Fruit fly (Drosophila melanogaster): ENCODE results near the gene Ssb-c31a.

Ssb-c31a gene

dm6 chr2L:8163588-8164166 lies 47.5 kb upstream of the Ssb-c31a start (continued):
- TF ChIP-seq danr (GFP tag; IDR thresholded peaks at IDR 0.05), result no peak
- TF ChIP-seq Asciz (GFP tag; optimal IDR thresholded peaks at IDR 0.05), result no peak
- TF ChIP-seq lov (optimal IDR thresholded peaks at IDR 0.05), result no peak
- no peak for TF ChIP-seq lov (GFP tag; IDR thresholded peaks at IDR 0.05)
- peak; percentile 9 for TF ChIP-seq CG6813 (GFP tag; optimal IDR thresholded peaks at IDR 0.05)
- no peak for TF ChIP-seq MESR4 (GFP tag; optimal IDR thresholded peaks at IDR 0.05)
- TF ChIP-seq YL-1 (GFP tag; optimal IDR thresholded peaks at IDR 0.05), result no peak
- no peak for TF ChIP-seq Sry-δ (GFP tag; optimal IDR thresholded peaks at IDR 0.05)
- TF ChIP-seq knrl (GFP tag; IDR thresholded peaks at IDR 0.05; ENCODE audit: partially characterized antibody), result no peak
- peak; percentile 22 for TF ChIP-seq ac (GFP tag; optimal IDR thresholded peaks at IDR 0.05)
- TF ChIP-seq chinmo (GFP tag; IDR thresholded peaks at IDR 0.05; ENCODE audit: partially characterized antibody), result 0 out of 4 replicates have a peak, but pooled peaks have one; percentile 50
- TF ChIP-seq CG31441 (GFP tag; IDR thresholded peaks at IDR 0.05), result no peak
- TF ChIP-seq CG4730 (GFP tag; IDR thresholded peaks at IDR 0.05), result no peak
- TF ChIP-seq CG14441 (GFP tag; IDR thresholded peaks at IDR 0.05), result no peak
- peak; percentile 18 for TF ChIP-seq sd (tag; optimal IDR thresholded peaks at IDR 0.05)
- TF ChIP-seq CG2199 (GFP tag; IDR thresholded peaks at IDR 0.05), result 0 out of 3 replicates have a peak, but pooled peaks have one; percentile 8
- no peak for TF ChIP-seq shn (GFP tag; optimal IDR thresholded peaks at IDR 0.05)
- TF ChIP-seq Taf1 (GFP tag; IDR thresholded peaks at IDR 0.05), result no peak
- TF ChIP-seq gsb-n (tag; optimal IDR thresholded peaks at IDR 0.05), result no peak
- TF ChIP-seq CHES-1-like (GFP tag; optimal IDR thresholded peaks at IDR 0.05), result no peak
- TF ChIP-seq CG17829 (tag; optimal IDR thresholded peaks at IDR 0.05), result no peak
- no peak for TF ChIP-seq Chrac-16 (GFP tag; optimal IDR thresholded peaks at IDR 0.05)
- no peak for TF ChIP-seq dmrt99B (tag; optimal IDR thresholded peaks at IDR 0.05)
- no peak for TF ChIP-seq Ets97D (GFP tag; optimal IDR thresholded peaks at IDR 0.05)
- no peak for TF ChIP-seq esg (GFP tag; conservative IDR thresholded peaks at IDR 0.05)
- TF ChIP-seq CG33213 (GFP tag; optimal IDR thresholded peaks at IDR 0.05), result no peak
- TF ChIP-seq NC2β (GFP tag; optimal IDR thresholded peaks at IDR 0.05), result no peak
- TF ChIP-seq kah (GFP tag; optimal IDR thresholded peaks at IDR 0.05), result no peak
- TF ChIP-seq CG18262 (tag; optimal IDR thresholded peaks at IDR 0.05), result no peak
- TF ChIP-seq Deaf1 (tag; optimal IDR thresholded peaks at IDR 0.05), result no peak
- TF ChIP-seq CG3995 (GFP tag; optimal IDR thresholded peaks at IDR 0.05), result no peak
- no peak for TF ChIP-seq klu (GFP tag; IDR thresholded peaks at IDR 0.05)
- no peak for TF ChIP-seq Sry-β (GFP tag; optimal IDR thresholded peaks at IDR 0.05)
- TF ChIP-seq CG2116 (GFP tag; optimal IDR thresholded peaks at IDR 0.05), result no peak
- no peak for TF ChIP-seq Optix (GFP tag; IDR thresholded peaks at IDR 0.05)
- no peak for TF ChIP-seq CG7556 (GFP tag; optimal IDR thresholded peaks at IDR 0.05)
- TF ChIP-seq Med (GFP tag), result peak; percentile 76
- TF ChIP-seq Bgb (GFP tag; IDR thresholded peaks at IDR 0.05; ENCODE audit: partially characterized antibody), result no peak
- TF ChIP-seq CG7271 (tag; optimal IDR thresholded peaks at IDR 0.05), result no peak
- TF ChIP-seq Camta (GFP tag; optimal IDR thresholded peaks at IDR 0.05), result no peak
- no peak for TF ChIP-seq Bteb2 (GFP tag; optimal IDR thresholded peaks at IDR 0.05)
- TF ChIP-seq CG11093 (GFP tag; IDR thresholded peaks at IDR 0.05), result no peak
- TF ChIP-seq CrebB (tag; optimal IDR thresholded peaks at IDR 0.05), result no peak
- TF ChIP-seq D (optimal IDR thresholded peaks at IDR 0.05), result no peak
- no peak for TF ChIP-seq D (GFP tag; optimal IDR thresholded peaks at IDR 0.05)
- TF ChIP-seq ATbp (GFP tag; optimal IDR thresholded peaks at IDR 0.05), result no peak
- no peak for TF ChIP-seq sug (tag; optimal IDR thresholded peaks at IDR 0.05)
- no peak for TF ChIP-seq CG13624 (GFP tag; optimal IDR thresholded peaks at IDR 0.05)
- TF ChIP-seq CG33557 (GFP tag; optimal IDR thresholded peaks at IDR 0.05), result no peak
- TF ChIP-seq sc (optimal IDR thresholded peaks at IDR 0.05), result no peak
- no peak for TF ChIP-seq sc (GFP tag; optimal IDR thresholded peaks at IDR 0.05)
- TF ChIP-seq CG31224 (GFP tag; IDR thresholded peaks at IDR 0.05), result no peak

All from whole organism, embryonic.